Worm (Caenorhabditis elegans) whole organism, L4/young adult: ENCODE measurements around the gene F56D6.11.

Experiments
- W03F9.2 ChIP-seq: fragments of 150-350 bp; optimal IDR thresholded peaks from 2 replicates; lab custom pipeline; 2014; ENCODE audit warnings: missing biosample characterization, missing genetic modification characterization
- him-1 ChIP-seq: sonication (generic microtip); optimal IDR thresholded peaks from 2 replicates; lab custom pipeline; 2016; ENCODE audit warnings: missing genotype, missing genetic modification reagents, missing genetic modification characterization, missing compliant biosample characterization

ce11 chrIV:3906393-3906792, at the start of gene F56D6.11:
- TF ChIP-seq him-1 (tag; lab: Kevin White, UChicago) (no peak), W03F9.2 (no peak)
